Worm (Caenorhabditis elegans): ENCODE data around the gene F13C5.3.

Gene F13C5.3

DNA sequence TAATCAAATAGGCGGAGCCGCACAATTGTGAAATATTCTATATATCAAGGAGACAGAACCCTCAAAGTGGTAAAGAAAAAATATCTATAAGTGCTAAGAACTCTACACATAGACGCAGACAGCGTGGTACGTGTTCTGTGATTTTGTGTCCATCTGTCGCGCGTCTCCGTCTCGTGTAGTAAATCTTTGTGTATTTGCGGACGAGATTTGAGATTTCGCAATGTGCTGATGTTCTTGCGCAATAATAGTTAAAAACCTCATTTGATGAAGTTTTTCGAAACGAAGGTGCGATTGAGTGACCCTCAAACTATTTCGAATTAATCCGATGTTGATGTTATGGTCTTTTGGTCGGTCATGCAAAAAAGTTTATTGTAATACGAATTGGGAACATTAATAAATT, 26.1 kb downstream of the F13C5.3 start:
- TF ChIP-seq snu-23 (GFP tag; optimal IDR thresholded peaks at IDR 0.05), result peak; percentile 64
- peak; percentile 71 for TF ChIP-seq nhr-77 (tag; optimal IDR thresholded peaks at IDR 0.05)
- TF ChIP-seq nhr-85 (tag), result peak; percentile 72
- peak; percentile 99 for TF ChIP-seq skn-1 (tag; optimal IDR thresholded peaks at IDR 0.05)
- no peak for TF ChIP-seq nhr-84 (tag; optimal IDR thresholded peaks at IDR 0.05)
- no peak for TF ChIP-seq grh-1 (GFP tag; IDR thresholded peaks at IDR 0.05)
- no peak for TF ChIP-seq C04F5.9 (tag; optimal IDR thresholded peaks at IDR 0.05)
- TF ChIP-seq xbp-1 (tag; optimal IDR thresholded peaks at IDR 0.05), result peak; percentile 22
- no peak for TF ChIP-seq aha-1 (tag; optimal IDR thresholded peaks at IDR 0.05)
- no peak for TF ChIP-seq alr-1 (tag; optimal IDR thresholded peaks at IDR 0.05; ENCODE audit: borderline replicate concordance)
- TF ChIP-seq nhr-28 (tag; optimal IDR thresholded peaks at IDR 0.05), result no peak
- peak; percentile 30 for TF ChIP-seq tbx-2 (tag; optimal IDR thresholded peaks at IDR 0.05)
- TF ChIP-seq sup-37 (GFP tag; optimal IDR thresholded peaks at IDR 0.05), result no peak
- peak; percentile 51 for TF ChIP-seq nhr-20 (tag; optimal IDR thresholded peaks at IDR 0.05)
- TF ChIP-seq elt-3 (tag; optimal IDR thresholded peaks at IDR 0.05), result peak in 3 of 6 experiments; percentile 35 to 56 (median 50)
- no peak for TF ChIP-seq tlp-1 (tag; optimal IDR thresholded peaks at IDR 0.05)
- TF ChIP-seq unc-98 (GFP tag; IDR thresholded peaks at IDR 0.05), result no peak
- TF ChIP-seq unc-30 (tag; optimal IDR thresholded peaks at IDR 0.05), result no peak
- no peak for TF ChIP-seq hlh-17 (GFP tag; optimal IDR thresholded peaks at IDR 0.05; ENCODE audit: borderline replicate concordance)
- peak; percentile 29 for TF ChIP-seq snpc-4 (tag; optimal IDR thresholded peaks at IDR 0.05)
- TF ChIP-seq fos-1 (tag; optimal IDR thresholded peaks at IDR 0.05), result peak; percentile 40
- TF ChIP-seq hpl-2 (GFP tag; optimal IDR thresholded peaks at IDR 0.05), result no peak
- TF ChIP-seq fkh-8 (tag; optimal IDR thresholded peaks at IDR 0.05), result peak; percentile 82
- peak; percentile 69 for TF ChIP-seq nhr-47 (tag; optimal IDR thresholded peaks at IDR 0.05)
- peak; percentile 11 for TF ChIP-seq C16A3.4 (tag; optimal IDR thresholded peaks at IDR 0.05)
- TF ChIP-seq egl-27 (tag; optimal IDR thresholded peaks at IDR 0.05), result peak; percentile 7 to 54
- TF ChIP-seq nhr-90 (tag; optimal IDR thresholded peaks at IDR 0.05; ENCODE audit: poor library complexity), result peak; percentile 33
- TF ChIP-seq irx-1 (tag; optimal IDR thresholded peaks at IDR 0.05), result peak; percentile 43
- TF ChIP-seq lin-13 (GFP tag; optimal IDR thresholded peaks at IDR 0.05), result no peak
- peak; percentile 40 for TF ChIP-seq dsc-1 (tag; optimal IDR thresholded peaks at IDR 0.05)
- TF ChIP-seq unc-130 (tag; optimal IDR thresholded peaks at IDR 0.05), result no peak
- no peak for TF ChIP-seq ets-5 (GFP tag; IDR thresholded peaks at IDR 0.05)
- TF ChIP-seq nhr-19 (GFP tag; conservative IDR thresholded peaks at IDR 0.05), result peak; percentile 17; the same call in 1 of the 2 replicates
- no peak for TF ChIP-seq unc-86 (tag; optimal IDR thresholded peaks at IDR 0.05)
- no peak for TF ChIP-seq zag-1 (tag; optimal IDR thresholded peaks at IDR 0.05)
- no peak for TF ChIP-seq vab-15 (tag; optimal IDR thresholded peaks at IDR 0.05)
- no peak for TF ChIP-seq sox-4 (tag; optimal IDR thresholded peaks at IDR 0.05)
- TF ChIP-seq mef-2 (tag; optimal IDR thresholded peaks at IDR 0.05), result no peak
- no peak for TF ChIP-seq pax-3 (tag; optimal IDR thresholded peaks at IDR 0.05)
- no peak for TF ChIP-seq Y116A8C.19 (tag; optimal IDR thresholded peaks at IDR 0.05; ENCODE audit: borderline replicate concordance)
- peak in 1 of 2 experiments; percentile 71 for TF ChIP-seq lsy-2 (tag; optimal IDR thresholded peaks at IDR 0.05)
- TF ChIP-seq swsn-7 (tag; optimal IDR thresholded peaks at IDR 0.05), result peak; percentile 52
- peak; percentile 63 for TF ChIP-seq rnt-1 (tag; optimal IDR thresholded peaks at IDR 0.05)
- TF ChIP-seq ama-1 (optimal IDR thresholded peaks at IDR 0.05), result no peak
- TF ChIP-seq ceh-82 (tag; optimal IDR thresholded peaks at IDR 0.05), result peak; percentile 69 to 87 (median 87)
- TF ChIP-seq nhr-11 (tag; optimal IDR thresholded peaks at IDR 0.05), result no peak
- TF ChIP-seq efl-1 (optimal IDR thresholded peaks at IDR 0.05), result peak; percentile 22 to 63
- peak in 1 of 2 experiments; percentile 29 for TF ChIP-seq efl-1 (GFP tag; optimal IDR thresholded peaks at IDR 0.05 in 1 of 2)
- TF ChIP-seq unc-62 (GFP tag; optimal IDR thresholded peaks at IDR 0.05), result no peak
- TF ChIP-seq sptf-1 (tag; optimal IDR thresholded peaks at IDR 0.05), result no peak
- TF ChIP-seq F16B12.6 (tag; optimal IDR thresholded peaks at IDR 0.05), result peak; percentile 5
- peak; percentile 59 for TF ChIP-seq mep-1 (tag; optimal IDR thresholded peaks at IDR 0.05)
- TF ChIP-seq ceh-8 (GFP tag; optimal IDR thresholded peaks at IDR 0.05), result no peak
- no peak for TF ChIP-seq C34B4.2 (tag; optimal IDR thresholded peaks at IDR 0.05)
- no peak for TF ChIP-seq ztf-4 (tag; optimal IDR thresholded peaks at IDR 0.05)
